Worm (Caenorhabditis elegans) whole organism, late embryonic: Measurements from ENCODE around the gene gpcp-2.

Experiments used
- C08G9.2 ChIP-seq: sonication (generic microtip); optimal IDR thresholded peaks from 2 replicates; lab custom pipeline; 2016; ENCODE audit warnings: mild to moderate bottlenecking, missing genetic modification characterization, moderate library complexity, missing compliant biosample characterization
- ama-1 ChIP-seq: fragments of 150-350 bp; optimal IDR thresholded peaks from 2 replicates; lab custom pipeline; 2014
- ceh-14 ChIP-seq: sonication (generic microtip); optimal IDR thresholded peaks from 2 replicates; lab custom pipeline; 2016; ENCODE audit warnings: missing genotype, missing genetic modification characterization, missing compliant biosample characterization
- ceh-24 ChIP-seq: sonication (generic microtip); optimal IDR thresholded peaks from 2 replicates; lab custom pipeline; 2016; ENCODE audit warnings: mild to moderate bottlenecking, missing genetic modification characterization, missing compliant biosample characterization
- ceh-30 ChIP-seq: fragments of 150-350 bp; optimal IDR thresholded peaks from 2 replicates; lab custom pipeline; 2014; ENCODE audit warnings: missing biosample characterization, missing genetic modification characterization
- ceh-31 ChIP-seq: sonication (generic microtip); optimal IDR thresholded peaks from 2 replicates; lab custom pipeline; 2016; ENCODE audit warnings: missing genetic modification characterization, missing compliant biosample characterization
- ceh-48 ChIP-seq: sonication (generic microtip); optimal IDR thresholded peaks from 2 replicates; lab custom pipeline; 2016; ENCODE audit warnings: missing genetic modification characterization, inconsistent platforms, missing compliant biosample characterization
- ceh-6 ChIP-seq: fragments of 200-800 bp; sonication (Bioruptor generic); optimal IDR thresholded peaks from 2 replicates; lab custom pipeline; 2018; ENCODE audit warnings: mild to moderate bottlenecking, missing genetic modification characterization, missing compliant biosample characterization
- ceh-9 ChIP-seq: sonication (generic microtip); optimal IDR thresholded peaks from 2 replicates; lab custom pipeline; 2016; ENCODE audit warnings: mild to moderate bottlenecking, missing genetic modification characterization, inconsistent platforms, missing compliant biosample characterization
- che-1 ChIP-seq: sonication (generic microtip); optimal IDR thresholded peaks from 2 replicates; lab custom pipeline; 2016; ENCODE audit warnings: mild to moderate bottlenecking, missing genetic modification characterization, missing compliant biosample characterization
- dmd-4 ChIP-seq: sonication (generic microtip); optimal IDR thresholded peaks from 2 replicates; lab custom pipeline; 2016; ENCODE audit warnings: borderline replicate concordance, missing genetic modification characterization, missing compliant biosample characterization
- dve-1 ChIP-seq: sonication (generic microtip); optimal IDR thresholded peaks from 2 replicates; lab custom pipeline; 2017; ENCODE audit warnings: antibody characterized with exemption, mild to moderate bottlenecking, missing genetic modification characterization, missing compliant biosample characterization
- elt-2 ChIP-seq: sonication (generic microtip); optimal IDR thresholded peaks from 2 replicates; lab custom pipeline; 2016; ENCODE audit warnings: missing genetic modification reagents, missing genetic modification characterization, missing compliant biosample characterization
- elt-4 ChIP-seq: sonication (generic microtip); optimal IDR thresholded peaks from 2 replicates; lab custom pipeline; 2016; ENCODE audit warnings: missing genetic modification characterization, missing compliant biosample characterization
- ets-4 ChIP-seq: sonication (generic microtip); optimal IDR thresholded peaks from 2 replicates; lab custom pipeline; 2016; ENCODE audit warnings: missing genetic modification characterization, missing compliant biosample characterization
- fkh-6 ChIP-seq: sonication (generic microtip); optimal IDR thresholded peaks from 2 replicates; lab custom pipeline; 2016; ENCODE audit warnings: missing genetic modification characterization, missing compliant biosample characterization
- hlh-30 ChIP-seq: sonication (generic microtip); optimal IDR thresholded peaks from 2 replicates; lab custom pipeline; 2017; ENCODE audit warnings: antibody characterized with exemption, missing genetic modification characterization, missing compliant biosample characterization; ENCODE audit not compliant: insufficient read depth
- hlh-6 ChIP-seq: sonication (generic microtip); optimal IDR thresholded peaks from 2 replicates; lab custom pipeline; 2016; ENCODE audit warnings: missing genotype, missing genetic modification characterization, missing compliant biosample characterization
- hlh-8 ChIP-seq: sonication (generic microtip); optimal IDR thresholded peaks from 2 replicates; lab custom pipeline; 2016; ENCODE audit warnings: missing genotype, missing genetic modification characterization, missing compliant biosample characterization
- lim-6 ChIP-seq: sonication (generic microtip); optimal IDR thresholded peaks from 2 replicates; lab custom pipeline; 2016; ENCODE audit warnings: missing genetic modification characterization, missing compliant biosample characterization
- lin-11 ChIP-seq: fragments of 200-800 bp; sonication (Bioruptor generic); optimal IDR thresholded peaks from 2 replicates; lab custom pipeline; 2018; ENCODE audit warnings: mild to moderate bottlenecking, missing genetic modification characterization, missing compliant biosample characterization
- madf-2 ChIP-seq: sonication (generic microtip); optimal IDR thresholded peaks from 2 replicates; lab custom pipeline; 2017; ENCODE audit warnings: missing genetic modification characterization, missing compliant biosample characterization
- mec-3 ChIP-seq: sonication (generic microtip); optimal IDR thresholded peaks from 2 replicates; lab custom pipeline; 2016; ENCODE audit warnings: borderline replicate concordance, missing genetic modification characterization, missing compliant biosample characterization
- nfya-1 ChIP-seq: sonication (generic microtip); optimal IDR thresholded peaks from 2 replicates; lab custom pipeline; 2017; ENCODE audit warnings: missing genetic modification characterization, mild to moderate bottlenecking, missing compliant biosample characterization, antibody characterized with exemption, moderate library complexity
- nhr-11 ChIP-seq: fragments of 150-350 bp; optimal IDR thresholded peaks from 2 replicates; lab custom pipeline; 2014; ENCODE audit warnings: missing biosample characterization, missing genetic modification characterization
- nhr-232 ChIP-seq: sonication (generic microtip); optimal IDR thresholded peaks from 2 replicates; lab custom pipeline; 2016; ENCODE audit warnings: missing genetic modification characterization, missing compliant biosample characterization
- pag-3 ChIP-seq: sonication (generic microtip); optimal IDR thresholded peaks from 2 replicates; lab custom pipeline; 2016; ENCODE audit warnings: missing compliant biosample characterization, missing genetic modification characterization, borderline replicate concordance
- pax-1 ChIP-seq: fragments of 150-350 bp; optimal IDR thresholded peaks from 2 replicates; lab custom pipeline; 2014; ENCODE audit warnings: missing biosample characterization, missing genetic modification characterization
- pqm-1 ChIP-seq: sonication (generic microtip); optimal IDR thresholded peaks from 2 replicates; lab custom pipeline; 2016; ENCODE audit warnings: missing genetic modification characterization, missing compliant biosample characterization
- ref-2 ChIP-seq: sonication (generic microtip); optimal IDR thresholded peaks from 2 replicates; lab custom pipeline; 2016; ENCODE audit warnings: missing genetic modification characterization, missing compliant biosample characterization
- rnt-1 ChIP-seq: sonication (generic microtip); optimal IDR thresholded peaks from 2 replicates; lab custom pipeline; 2016; ENCODE audit warnings: missing genetic modification characterization, missing compliant biosample characterization
- sdc-2 ChIP-seq: sonication (generic microtip); optimal IDR thresholded peaks from 2 replicates; lab custom pipeline; 2016; ENCODE audit warnings: missing genotype, missing genetic modification characterization, missing compliant biosample characterization
- sox-2 ChIP-seq: fragments of 200-800 bp; sonication (Bioruptor generic); IDR thresholded peaks from 2 replicates; pipeline ENCODE4 v1.3.6; 2022; ENCODE audit warnings: missing genetic modification reagents, missing genetic modification characterization, missing compliant biosample characterization
- syd-9 ChIP-seq: sonication (generic microtip); optimal IDR thresholded peaks from 2 replicates; lab custom pipeline; 2016; ENCODE audit warnings: mild to moderate bottlenecking, missing genetic modification characterization, moderate library complexity, missing compliant biosample characterization
- unc-42 ChIP-seq: sonication (generic microtip); optimal IDR thresholded peaks from 2 replicates; lab custom pipeline; 2016; ENCODE audit warnings: missing genotype, missing genetic modification characterization, missing compliant biosample characterization
- unc-86 ChIP-seq: sonication (generic microtip); optimal IDR thresholded peaks from 2 replicates; lab custom pipeline; 2016; ENCODE audit warnings: missing genetic modification characterization, missing compliant biosample characterization
- zip-5 ChIP-seq: sonication (generic microtip); optimal IDR thresholded peaks from 2 replicates; lab custom pipeline; 2016; ENCODE audit warnings: missing genetic modification characterization, missing compliant biosample characterization
- ztf-16 ChIP-seq: sonication (generic microtip); optimal IDR thresholded peaks from 2 replicates; lab custom pipeline; 2017; ENCODE audit warnings: missing genetic modification characterization, missing compliant biosample characterization

gpcp-2 gene

DNA sequence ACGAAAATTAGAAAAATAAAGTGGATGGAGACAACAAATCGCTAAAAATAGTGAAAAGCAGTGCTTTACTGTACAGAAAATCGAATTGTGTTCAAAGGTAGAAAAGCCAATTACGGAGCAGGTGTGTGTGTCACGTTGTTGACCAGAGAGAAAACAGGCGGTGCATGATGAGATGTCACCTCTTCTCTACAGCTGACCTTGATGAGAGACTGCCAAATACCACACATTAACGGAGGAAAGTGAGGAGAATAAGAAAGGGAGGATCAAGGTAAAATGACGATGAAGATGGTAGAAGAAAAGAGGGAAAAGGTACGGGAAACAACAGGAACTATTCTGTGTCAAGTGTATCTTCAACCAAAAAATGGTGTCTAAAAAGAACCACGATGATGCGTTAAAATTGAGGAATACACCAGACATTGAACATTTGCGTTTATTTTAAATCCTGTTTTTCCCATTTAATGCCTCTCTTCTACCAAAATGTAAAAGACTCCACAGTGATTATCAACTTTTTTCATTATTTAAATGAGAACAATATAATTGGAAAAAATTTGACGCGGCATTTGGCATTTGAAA is 26.1 kb upstream of the gpcp-2 start:
- TF ChIP-seq hlh-30 (tag; lab: Kevin White, UChicago): peak; percentile 40
- TF ChIP-seq mec-3 (tag; lab: Kevin White, UChicago): no peak

DNA sequence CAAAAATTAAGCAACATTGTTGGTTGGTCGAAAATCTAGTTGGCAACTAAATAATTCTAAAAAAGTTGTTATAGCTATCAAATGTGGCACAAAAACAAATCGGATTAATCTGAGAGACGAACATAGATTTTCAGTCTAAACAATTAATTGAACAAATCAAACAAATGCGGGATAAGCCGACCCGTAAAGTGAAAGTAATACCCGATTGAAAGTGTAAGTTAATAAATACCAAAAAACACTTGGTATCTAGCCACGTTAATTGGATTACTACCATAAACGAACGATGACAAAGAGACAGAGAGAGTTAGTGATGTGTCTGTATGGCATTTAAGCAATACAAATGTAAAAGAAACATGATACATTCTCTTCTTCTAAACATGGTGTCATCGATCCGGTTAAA is 20.7 kb upstream of the gpcp-2 start:
- TF ChIP-seq unc-42 (tag; lab: Kevin White, UChicago): no peak
- no peak for TF ChIP-seq elt-2
- TF ChIP-seq ceh-30 (tag; lab: Kevin White, UChicago): no peak
- TF ChIP-seq rnt-1 (tag; lab: Kevin White, UChicago): no peak
- TF ChIP-seq che-1 (tag; lab: Kevin White, UChicago): no peak
- TF ChIP-seq madf-2 (tag; lab: Kevin White, UChicago): no peak
- TF ChIP-seq pax-1 (tag; lab: Kevin White, UChicago): no peak
- TF ChIP-seq sox-2 (GFP tag; lab: Robert Waterston, UW): no peak
- TF ChIP-seq ceh-6 (GFP tag; lab: Kevin White, UChicago): no peak

ce11 chrII:8093283-8093682 is 20.1 kb upstream of the gpcp-2 start:
- TF ChIP-seq nhr-232 (tag; lab: Kevin White, UChicago) (no peak), C08G9.2 (tag; lab: Kevin White, UChicago) (no peak), hlh-6 (tag; lab: Kevin White, UChicago) (no peak), dmd-4 (tag; lab: Kevin White, UChicago) (no peak), lim-6 (no peak), sdc-2 (tag; lab: Kevin White, UChicago) (no peak), mec-3 (tag; lab: Kevin White, UChicago) (no peak), elt-4 (tag; lab: Kevin White, UChicago) (no peak), fkh-6 (tag; lab: Kevin White, UChicago) (no peak)

DNA sequence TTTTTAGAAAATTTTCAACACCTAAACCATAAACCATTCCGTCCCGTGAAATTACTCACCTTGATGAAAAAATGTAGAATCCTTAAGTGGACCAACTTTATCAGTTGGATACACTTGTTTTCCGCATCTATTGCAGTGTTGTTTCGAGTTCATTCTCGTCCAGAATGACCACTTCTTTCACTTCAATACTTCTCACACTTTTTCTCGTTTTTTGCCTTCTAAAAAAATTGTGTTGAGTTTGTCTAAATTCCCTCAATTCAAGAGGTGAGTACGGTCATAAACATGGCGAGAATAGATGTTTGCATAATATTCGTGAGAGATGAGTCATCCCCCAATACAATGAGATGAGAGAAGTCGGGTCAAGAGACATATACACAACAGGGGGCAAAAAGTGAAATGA is 19.4 kb upstream of the gpcp-2 start, which contains the start of gene ltd-1:
ltd-1 (minus strand) TSS at position 218 of the 400 bp plus-strand sequence.
- no peak for TF ChIP-seq dmd-4 (tag; lab: Kevin White, UChicago)
- TF ChIP-seq ceh-9 (tag; lab: Kevin White, UChicago): no peak
- TF ChIP-seq zip-5 (tag; lab: Kevin White, UChicago): no peak
- TF ChIP-seq hlh-8: no peak
- no peak for TF ChIP-seq nhr-11 (tag; lab: Kevin White, UChicago)
- no peak for TF ChIP-seq ceh-30 (tag; lab: Kevin White, UChicago)
- no peak for TF ChIP-seq mec-3 (tag; lab: Kevin White, UChicago)
- TF ChIP-seq unc-86 (tag; lab: Kevin White, UChicago): no peak
- no peak for TF ChIP-seq lim-6
- no peak for TF ChIP-seq lin-11 (tag; lab: Kevin White, UChicago)
- TF ChIP-seq syd-9 (tag; lab: Kevin White, UChicago): no peak

DNA sequence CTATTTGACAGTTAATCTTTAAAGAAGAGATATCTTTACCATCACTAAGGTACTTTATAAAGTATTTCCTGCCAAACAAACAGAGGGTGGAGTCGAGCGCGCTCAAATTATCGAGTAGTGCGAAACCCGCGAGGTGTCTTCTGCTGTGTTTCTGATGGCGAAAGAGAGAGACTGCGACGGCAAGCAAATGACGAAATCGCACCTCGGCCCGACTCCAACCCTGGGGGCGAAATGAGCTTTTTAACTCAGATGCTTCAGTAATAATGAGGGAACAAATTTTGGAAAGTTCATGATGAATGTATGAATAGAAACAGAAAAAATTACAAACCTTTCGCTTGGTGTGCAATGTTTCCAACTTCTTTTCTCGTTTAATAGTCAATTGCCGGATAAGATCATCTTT is 18.4 kb upstream of the gpcp-2 start:
- no peak for TF ChIP-seq nfya-1
- no peak for TF ChIP-seq pqm-1 (tag; lab: Kevin White, UChicago)
- TF ChIP-seq pag-3 (tag; lab: Kevin White, UChicago): no peak
- TF ChIP-seq dve-1 (tag; lab: Kevin White, UChicago): peak; percentile 56
- no peak for TF ChIP-seq ceh-48
- no peak for TF ChIP-seq ets-4 (tag; lab: Kevin White, UChicago)
- TF ChIP-seq ceh-24 (tag; lab: Kevin White, UChicago): no peak
- no peak for TF ChIP-seq sdc-2 (tag; lab: Kevin White, UChicago)
- TF ChIP-seq hlh-6 (tag; lab: Kevin White, UChicago): no peak
- TF ChIP-seq ceh-14 (tag; lab: Kevin White, UChicago): no peak
- TF ChIP-seq elt-4 (tag; lab: Kevin White, UChicago): no peak
- TF ChIP-seq C08G9.2 (tag; lab: Kevin White, UChicago): no peak
- no peak for TF ChIP-seq unc-42 (tag; lab: Kevin White, UChicago)
- no peak for TF ChIP-seq ceh-30 (tag; lab: Kevin White, UChicago)
- no peak for TF ChIP-seq ceh-31 (tag; lab: Kevin White, UChicago)
- peak; percentile 12 for TF ChIP-seq ama-1 (lab: Kevin White, UChicago)
- TF ChIP-seq ztf-16: no peak
- no peak for TF ChIP-seq zip-5 (tag; lab: Kevin White, UChicago)
- TF ChIP-seq elt-2: no peak
- TF ChIP-seq ref-2 (tag; lab: Kevin White, UChicago): peak; percentile 4
